Worm (Caenorhabditis elegans): ENCODE data around the gene cat-2.
A peak's percentile ranks its signal among the peaks of the same experiment; 100 is the strongest.

cat-2 gene

DNA sequence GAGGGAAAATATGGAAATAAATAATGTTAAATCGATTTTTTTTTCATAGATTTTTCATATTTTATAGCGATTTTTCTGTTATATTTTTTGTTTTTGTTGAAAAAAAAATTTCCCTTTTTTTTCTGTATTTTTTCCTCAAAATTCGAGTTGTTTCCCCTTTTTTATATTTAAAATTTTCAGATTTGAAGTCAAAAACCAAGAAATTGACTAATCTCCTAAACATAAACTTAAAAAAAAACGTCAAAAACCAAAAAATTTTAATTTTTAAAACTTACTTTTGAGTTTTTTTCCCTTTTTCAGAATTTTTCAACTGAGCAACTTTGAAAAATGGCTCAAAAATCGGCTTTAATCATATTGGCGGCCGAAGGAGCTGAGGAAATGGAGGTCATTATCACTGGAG lies 32.7 kb downstream of the cat-2 start, which contains the start of gene djr-1.1:
TSS of gene djr-1.1 (plus strand) at position 301 of the 400 bp plus-strand sequence.
- TF ChIP-seq zag-1 (tag; optimal IDR thresholded peaks at IDR 0.05) = no peak
- TF ChIP-seq xbp-1 (tag; optimal IDR thresholded peaks at IDR 0.05) = no peak
- no peak for TF ChIP-seq nhr-77 (tag; optimal IDR thresholded peaks at IDR 0.05)
- TF ChIP-seq tbx-2 (tag; optimal IDR thresholded peaks at IDR 0.05) = no peak
- TF ChIP-seq lin-35 (GFP tag; optimal IDR thresholded peaks at IDR 0.05) = no peak
- TF ChIP-seq nhr-237 (tag; optimal IDR thresholded peaks at IDR 0.05) = no peak
- TF ChIP-seq mep-1 (tag; optimal IDR thresholded peaks at IDR 0.05) = no peak
- no peak for TF ChIP-seq sptf-1 (tag; optimal IDR thresholded peaks at IDR 0.05)
- TF ChIP-seq ceh-88 (GFP tag; IDR thresholded peaks at IDR 0.05) = no peak
- TF ChIP-seq ces-1 (GFP tag; optimal IDR thresholded peaks at IDR 0.05) = no peak
- no peak for TF ChIP-seq snu-23 (GFP tag; optimal IDR thresholded peaks at IDR 0.05)
- TF ChIP-seq lsy-2 (tag; optimal IDR thresholded peaks at IDR 0.05) = no peak

ce11 chrII:294606-295005 lies 37.0 kb downstream of the cat-2 start, which contains the start of gene B0432.11:
Gene B0432.11, minus strand, starts transcription at chrII:294706.
- TF ChIP-seq skn-1 (tag; optimal IDR thresholded peaks at IDR 0.05) (no peak), ceh-63 (GFP tag; optimal IDR thresholded peaks at IDR 0.05) (no peak), C04F5.9 (tag; optimal IDR thresholded peaks at IDR 0.05) (no peak), aly-2 (tag; optimal IDR thresholded peaks at IDR 0.05) (no peak), rnt-1 (tag; optimal IDR thresholded peaks at IDR 0.05) (no peak), ztf-4 (tag; optimal IDR thresholded peaks at IDR 0.05) (no peak), zag-1 (tag; optimal IDR thresholded peaks at IDR 0.05) (no peak), unc-86 (tag; optimal IDR thresholded peaks at IDR 0.05) (no peak), ama-1 (optimal IDR thresholded peaks at IDR 0.05) (no peak), nhr-19 (GFP tag; conservative IDR thresholded peaks at IDR 0.05) (no peak), ceh-8 (GFP tag; optimal IDR thresholded peaks at IDR 0.05) (no peak)

DNA sequence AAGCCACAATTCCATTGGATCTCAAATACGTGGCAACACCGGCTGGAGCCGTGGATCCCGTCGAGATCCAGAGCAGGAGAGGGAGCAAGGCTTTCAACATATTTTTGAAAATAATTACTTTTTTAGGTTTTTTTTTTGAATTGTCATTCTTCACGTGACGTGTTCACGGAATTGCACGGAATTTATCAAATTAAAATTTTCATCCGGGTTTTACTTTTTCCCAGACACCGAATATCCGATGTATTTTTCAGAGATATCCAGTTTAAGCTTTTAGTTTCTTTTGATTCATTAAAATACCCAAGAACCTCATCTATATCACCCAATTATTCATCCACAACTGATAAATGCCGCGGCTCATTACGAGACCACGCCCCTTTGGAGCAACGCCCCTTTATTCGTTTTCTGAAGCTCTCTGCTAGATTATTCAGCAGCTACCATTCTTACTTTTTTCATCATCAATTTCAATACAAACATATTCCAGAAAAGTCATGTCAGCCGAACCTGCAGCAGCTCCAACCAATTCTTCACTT lies 39.4 kb downstream of the cat-2 start, which contains the start of the genes clec-117 and B0432.1:
TSS of gene clec-117 (minus strand) at position 101 of the 530 bp plus-strand sequence.
TSS of gene B0432.1 (plus strand) at position 480 of the 530 bp plus-strand sequence.
- TF ChIP-seq isw-1 (GFP tag; IDR thresholded peaks at IDR 0.05) (no peak), fos-1 (tag; optimal IDR thresholded peaks at IDR 0.05) (no peak), nhr-77 (tag; optimal IDR thresholded peaks at IDR 0.05) (no peak), efl-3 (GFP tag; optimal IDR thresholded peaks at IDR 0.05) (no peak), hlh-4 (tag; optimal IDR thresholded peaks at IDR 0.05) (no peak), ets-5 (GFP tag; IDR thresholded peaks at IDR 0.05) (no peak), C04F5.9 (tag; optimal IDR thresholded peaks at IDR 0.05) (no peak), nhr-19 (GFP tag; conservative IDR thresholded peaks at IDR 0.05) (no peak), nhr-47 (tag; optimal IDR thresholded peaks at IDR 0.05) (no peak), ceh-88 (GFP tag; IDR thresholded peaks at IDR 0.05) (no peak)

DNA sequence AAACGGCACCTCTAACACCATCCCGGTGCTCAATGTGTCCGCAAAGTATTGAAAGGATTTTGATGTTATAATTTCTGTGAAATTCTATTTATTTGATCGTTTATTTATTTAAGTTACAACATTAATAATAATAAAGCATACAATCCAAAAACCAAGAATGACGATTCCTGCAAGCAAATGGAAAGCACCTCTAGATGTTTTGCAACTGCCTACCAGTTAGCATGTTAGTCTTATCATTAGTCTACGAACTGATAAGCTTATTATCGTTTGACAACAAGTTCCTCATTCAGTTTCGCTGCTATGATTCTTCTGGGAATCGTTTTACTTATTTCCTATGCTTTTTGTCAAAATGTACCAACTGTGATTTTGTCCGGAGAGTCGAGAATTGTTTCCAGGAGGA lies 42.1 kb downstream of the cat-2 start, which contains the start of gene K01A2.6:
TSS of gene K01A2.6 (plus strand) at position 301 of the 400 bp plus-strand sequence.
- TF ChIP-seq mab-9 (GFP tag; IDR thresholded peaks at IDR 0.05) (no peak), efl-3 (GFP tag; optimal IDR thresholded peaks at IDR 0.05) (no peak), nhr-19 (GFP tag; conservative IDR thresholded peaks at IDR 0.05) (no peak)

DNA sequence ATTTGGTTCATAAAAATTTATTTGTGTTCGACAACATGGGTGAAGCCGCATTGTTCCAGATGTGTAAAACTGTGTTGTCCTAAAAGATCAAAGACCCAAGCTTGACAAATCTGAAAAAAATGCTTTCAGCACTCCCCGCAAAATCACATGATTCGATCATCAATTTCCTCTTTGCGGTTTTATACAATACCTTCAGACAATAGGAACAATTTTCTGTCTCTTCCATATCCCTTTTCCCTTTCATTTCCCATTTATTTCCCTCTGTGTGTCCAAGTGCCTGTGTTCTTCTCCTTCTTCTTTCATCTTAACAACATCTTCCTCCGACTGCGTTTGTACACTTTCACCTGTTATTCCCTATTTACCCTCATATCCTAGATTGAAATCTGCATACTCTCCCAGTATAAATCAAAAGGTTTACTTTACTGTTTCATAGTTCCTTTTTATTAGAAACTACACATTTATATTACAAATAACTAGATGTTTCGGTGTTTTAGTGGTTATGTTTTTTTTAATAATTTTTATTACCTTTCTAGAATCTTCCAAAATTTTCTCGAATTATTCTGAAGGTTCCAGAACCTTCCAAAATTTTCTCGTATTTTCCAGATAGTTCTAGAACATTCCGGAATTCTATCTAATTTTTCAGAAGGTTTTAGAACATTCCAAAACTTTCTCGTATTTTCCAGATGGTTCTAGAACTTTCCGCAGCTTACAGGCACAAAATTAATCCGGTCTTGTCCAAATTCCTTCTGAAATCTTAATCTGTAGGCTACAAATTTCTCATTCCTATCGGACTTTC lies 43.6 kb downstream of the cat-2 start, which contains the start of gene K01A2.5:
TSS of gene K01A2.5 (plus strand) at position 297 of the 796 bp plus-strand sequence.
- TF ChIP-seq lin-35 (GFP tag; optimal IDR thresholded peaks at IDR 0.05) (peak in 1 of 2 experiments; percentile 8), lin-39 (tag; optimal IDR thresholded peaks at IDR 0.05) (no peak), nhr-85 (tag) (peak; percentile 91), nhr-237 (tag; optimal IDR thresholded peaks at IDR 0.05) (no peak), mef-2 (tag; optimal IDR thresholded peaks at IDR 0.05) (no peak), tlp-1 (tag; optimal IDR thresholded peaks at IDR 0.05) (no peak), nhr-11 (tag; optimal IDR thresholded peaks at IDR 0.05) (no peak), unc-62 (GFP tag; optimal IDR thresholded peaks at IDR 0.05) (no peak), ceh-8 (GFP tag; optimal IDR thresholded peaks at IDR 0.05) (no peak), nhr-20 (tag; optimal IDR thresholded peaks at IDR 0.05) (peak; percentile 36), dpl-1 (GFP tag; optimal IDR thresholded peaks at IDR 0.05) (peak in 1 of 3 experiments; percentile 2), ceh-82 (tag; optimal IDR thresholded peaks at IDR 0.05) (peak in 1 of 3 experiments; percentile 1), efl-3 (GFP tag; optimal IDR thresholded peaks at IDR 0.05) (no peak), skn-1 (tag; optimal IDR thresholded peaks at IDR 0.05) (no peak), ces-1 (GFP tag; optimal IDR thresholded peaks at IDR 0.05) (no peak), rnt-1 (tag; optimal IDR thresholded peaks at IDR 0.05) (peak; percentile 7), C16A3.4 (tag; optimal IDR thresholded peaks at IDR 0.05) (peak; percentile 2), zag-1 (tag; optimal IDR thresholded peaks at IDR 0.05) (no peak), fos-1 (tag; optimal IDR thresholded peaks at IDR 0.05) (no peak), efl-1 (optimal IDR thresholded peaks at IDR 0.05) (no peak), efl-1 (GFP tag; optimal IDR thresholded peaks at IDR 0.05 in 1 of 2) (no peak), elt-3 (tag; optimal IDR thresholded peaks at IDR 0.05) (peak in 2 of 6 experiments; percentile 11 to 35), ets-5 (GFP tag; IDR thresholded peaks at IDR 0.05) (no peak), lin-14 (GFP tag; optimal IDR thresholded peaks at IDR 0.05) (peak; percentile 79)

Data from whole organism, L1 larva.